Fruit fly (Drosophila melanogaster): ENCODE results near the gene CG18789.
A peak's percentile ranks its signal among the peaks of the same experiment; 100 is the strongest.

Gene CG18789

dm6 chr2L:12044613-12045350 lies 49.5 kb upstream of the CG18789 start, which contains the start of gene CG6785 (continued):
- TF ChIP-seq dati (GFP tag; IDR thresholded peaks at IDR 0.05): no peak
- peak; percentile 74 for TF ChIP-seq ERR (GFP tag; optimal IDR thresholded peaks at IDR 0.05)
- peak; percentile 59; the same call in 1 of the 2 replicates for TF ChIP-seq sob (GFP tag; IDR thresholded peaks at IDR 0.05)
- peak; percentile 70 for TF ChIP-seq CG2712 (tag; optimal IDR thresholded peaks at IDR 0.05)
- TF ChIP-seq CG10209 (GFP tag; optimal IDR thresholded peaks at IDR 0.05): peak; percentile 93
- no peak for TF ChIP-seq Ets65A (GFP tag)
- peak; percentile 62 for TF ChIP-seq pum (GFP tag; optimal IDR thresholded peaks at IDR 0.05)
- peak; percentile 87 for TF ChIP-seq disco-r (GFP tag; optimal IDR thresholded peaks at IDR 0.05)
- TF ChIP-seq Blimp-1 (GFP tag; optimal IDR thresholded peaks at IDR 0.05): peak; percentile 72
- no peak for TF ChIP-seq CG16815 (GFP tag; optimal IDR thresholded peaks at IDR 0.05)
- TF ChIP-seq CG17328 (GFP tag; IDR thresholded peaks at IDR 0.05): peak; percentile 59
- no peak for TF ChIP-seq C15 (GFP tag; IDR thresholded peaks at IDR 0.05)
- peak; percentile 87 for TF ChIP-seq CG13296 (GFP tag; optimal IDR thresholded peaks at IDR 0.05)
- peak; percentile 93 for TF ChIP-seq Vsx1 (GFP tag; optimal IDR thresholded peaks at IDR 0.05)
- peak; percentile 91 for TF ChIP-seq gcm (GFP tag; optimal IDR thresholded peaks at IDR 0.05)
- TF ChIP-seq yki (optimal IDR thresholded peaks at IDR 0.05): no peak
- peak; percentile 41; the same call in 1 of the 3 replicates for TF ChIP-seq dysf (GFP tag; IDR thresholded peaks at IDR 0.05)
- no peak for TF ChIP-seq CG3847 (GFP tag; IDR thresholded peaks at IDR 0.05)
- TF ChIP-seq crp (GFP tag; optimal IDR thresholded peaks at IDR 0.05): peak in 1 of 2 experiments; percentile 50
- TF ChIP-seq corto (GFP tag; optimal IDR thresholded peaks at IDR 0.05): peak; percentile 69
- TF ChIP-seq CG3407 (GFP tag; optimal IDR thresholded peaks at IDR 0.05): peak; percentile 93
- peak; percentile 33 for TF ChIP-seq twi (tag; optimal IDR thresholded peaks at IDR 0.05)
- TF ChIP-seq pnt (GFP tag; optimal IDR thresholded peaks at IDR 0.05): peak; percentile 74
- peak; percentile 74 for TF ChIP-seq scrt (GFP tag; optimal IDR thresholded peaks at IDR 0.05)
- TF ChIP-seq gsb-n (tag; optimal IDR thresholded peaks at IDR 0.05): peak; percentile 88
- no peak for TF ChIP-seq Usf (GFP tag; optimal IDR thresholded peaks at IDR 0.05)
- TF ChIP-seq CoRest (tag; optimal IDR thresholded peaks at IDR 0.05): peak; percentile 70
- peak; percentile 80 for TF ChIP-seq CG4328 (GFP tag; optimal IDR thresholded peaks at IDR 0.05)
- peak; percentile 37 for TF ChIP-seq Deaf1 (tag; optimal IDR thresholded peaks at IDR 0.05)
- TF ChIP-seq caup (GFP tag; optimal IDR thresholded peaks at IDR 0.05; ENCODE audit: severe bottlenecking): peak; percentile 90
- no peak for TF ChIP-seq CG32767 (GFP tag; IDR thresholded peaks at IDR 0.05)
- peak; percentile 77 for TF ChIP-seq grn (GFP tag; optimal IDR thresholded peaks at IDR 0.05)
- TF ChIP-seq HHEX (GFP tag; optimal IDR thresholded peaks at IDR 0.05): peak; percentile 92
- no peak for TF ChIP-seq ab (GFP tag; optimal IDR thresholded peaks at IDR 0.05)
- no peak for TF ChIP-seq CG15479 (GFP tag; optimal IDR thresholded peaks at IDR 0.05)
- TF ChIP-seq wdn (GFP tag; IDR thresholded peaks at IDR 0.05): peak; percentile 59; the same call in 1 of the 2 replicates
- TF ChIP-seq dmrt99B (tag; optimal IDR thresholded peaks at IDR 0.05): peak; percentile 81
- TF ChIP-seq CG8089 (GFP tag; optimal IDR thresholded peaks at IDR 0.05): peak; percentile 88
- peak; percentile 84 for TF ChIP-seq Meics (GFP tag; optimal IDR thresholded peaks at IDR 0.05)
- TF ChIP-seq Sin3A (optimal IDR thresholded peaks at IDR 0.05): no peak
- TF ChIP-seq rib (GFP tag; IDR thresholded peaks at IDR 0.05): no peak; the same call in 1 of the 2 replicates
- TF ChIP-seq CG4617 (GFP tag; optimal IDR thresholded peaks at IDR 0.05; ENCODE audit: borderline replicate concordance): peak; percentile 49
- TF ChIP-seq CG13775 (GFP tag; optimal IDR thresholded peaks at IDR 0.05): peak; percentile 32
- TF ChIP-seq Trl (optimal IDR thresholded peaks at IDR 0.05): peak; percentile 83 to 97
- peak; percentile 94 for TF ChIP-seq Trl (GFP tag; optimal IDR thresholded peaks at IDR 0.05)
- TF ChIP-seq CG8944 (GFP tag; optimal IDR thresholded peaks at IDR 0.05): peak; percentile 80
- TF ChIP-seq CG1529 (GFP tag; optimal IDR thresholded peaks at IDR 0.05): peak; percentile 89
- no peak for TF ChIP-seq CG1832 (GFP tag; optimal IDR thresholded peaks at IDR 0.05)
- TF ChIP-seq Fer1 (GFP tag; optimal IDR thresholded peaks at IDR 0.05): peak; percentile 90
- TF ChIP-seq NK7.1 (GFP tag; optimal IDR thresholded peaks at IDR 0.05): peak; percentile 84
